Worm (Caenorhabditis elegans): ENCODE data around the gene K07C11.8.

Gene K07C11.8

DNA sequence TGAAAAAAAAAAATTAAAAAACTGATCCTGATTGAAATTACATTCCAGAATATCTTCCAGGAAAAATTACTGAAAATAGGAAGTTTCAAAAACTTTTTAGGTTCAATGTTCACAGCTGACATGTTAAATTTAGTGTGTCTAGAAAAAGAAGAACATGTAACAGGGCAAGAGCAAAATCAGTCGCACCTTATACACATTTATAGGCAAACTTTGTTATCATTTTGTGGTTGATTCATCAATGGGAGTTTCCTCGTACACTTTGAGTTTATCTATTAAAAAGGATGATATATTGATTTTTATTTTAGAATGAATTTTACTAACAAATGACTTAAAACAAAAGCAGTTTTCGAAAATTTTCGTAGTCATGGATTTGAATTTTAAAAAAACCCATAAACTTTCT lies 25.5 kb upstream of the K07C11.8 start:
- TF ChIP-seq W03F9.2 (tag; optimal IDR thresholded peaks at IDR 0.05) = no peak
- no peak for TF ChIP-seq dao-5 (tag; optimal IDR thresholded peaks at IDR 0.05)
- no peak for TF ChIP-seq him-1 (tag; optimal IDR thresholded peaks at IDR 0.05)

DNA sequence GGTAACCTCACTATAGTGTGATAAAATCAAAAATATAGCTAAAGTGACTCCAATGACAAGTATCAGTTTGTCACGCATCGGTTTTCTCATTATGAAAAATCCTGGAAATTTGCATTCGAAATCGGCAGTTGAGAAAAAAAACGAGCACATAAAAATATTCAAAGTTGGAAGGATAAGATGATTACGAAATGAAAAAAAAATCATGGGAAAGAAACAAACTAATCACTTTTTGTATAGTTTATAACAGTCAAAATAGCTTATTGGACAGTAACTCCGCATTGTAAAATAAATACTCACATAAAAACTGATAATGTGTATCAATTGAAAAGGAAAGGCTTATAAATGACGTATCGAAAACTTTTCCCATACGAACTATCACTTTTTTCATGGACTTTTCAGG lies 25.1 kb upstream of the K07C11.8 start, which contains the start of gene C16D9.4:
Gene C16D9.4 (minus strand): TSS at position 101 of the 400 bp plus-strand sequence.
- TF ChIP-seq him-1 (tag; optimal IDR thresholded peaks at IDR 0.05) = no peak
- no peak for TF ChIP-seq dao-5 (tag; optimal IDR thresholded peaks at IDR 0.05)
- TF ChIP-seq W03F9.2 (tag; optimal IDR thresholded peaks at IDR 0.05) = no peak

- TF ChIP-seq him-1 (tag; optimal IDR thresholded peaks at IDR 0.05) (no peak), dao-5 (tag; optimal IDR thresholded peaks at IDR 0.05) (no peak), W03F9.2 (tag; optimal IDR thresholded peaks at IDR 0.05) (no peak)
These were observed 22.2 kb upstream of the K07C11.8 start, which contains the start of gene C16D9.3 for ce11 chrV:8239928-8240327. C16D9.3 (minus strand) TSS chrV:8240028.

DNA sequence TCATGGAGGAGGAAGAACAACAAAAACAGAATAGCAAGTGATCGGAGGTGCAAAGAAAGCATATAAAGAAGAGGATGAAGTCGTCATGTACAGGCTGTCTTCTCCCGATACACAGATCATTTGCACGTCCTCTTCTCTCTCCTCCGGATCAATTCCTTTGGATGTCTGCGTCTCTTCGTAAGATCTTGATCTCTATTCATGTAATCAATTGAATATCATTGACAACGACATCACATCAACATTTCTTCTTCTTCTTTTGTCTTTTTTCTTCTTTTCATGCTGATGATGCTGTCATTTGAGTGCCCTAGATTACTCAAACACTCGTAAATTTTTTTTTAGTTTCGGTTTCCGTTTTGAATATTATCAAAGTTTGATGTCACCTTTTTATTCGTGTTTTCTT lies 20.6 kb upstream of the K07C11.8 start, which contains the start of gene rol-3:
Gene rol-3 (minus strand): TSS at position 120 of the 400 bp plus-strand sequence.
- no peak for TF ChIP-seq dao-5 (tag; optimal IDR thresholded peaks at IDR 0.05)
- no peak for TF ChIP-seq him-1 (tag; optimal IDR thresholded peaks at IDR 0.05)
- TF ChIP-seq W03F9.2 (tag; optimal IDR thresholded peaks at IDR 0.05) = no peak

ce11 chrV:8235331-8235730 lies 17.6 kb upstream of the K07C11.8 start:
- no peak for TF ChIP-seq dao-5 (tag; optimal IDR thresholded peaks at IDR 0.05)
- TF ChIP-seq W03F9.2 (tag; optimal IDR thresholded peaks at IDR 0.05) = no peak
- TF ChIP-seq him-1 (tag; optimal IDR thresholded peaks at IDR 0.05) = no peak

DNA sequence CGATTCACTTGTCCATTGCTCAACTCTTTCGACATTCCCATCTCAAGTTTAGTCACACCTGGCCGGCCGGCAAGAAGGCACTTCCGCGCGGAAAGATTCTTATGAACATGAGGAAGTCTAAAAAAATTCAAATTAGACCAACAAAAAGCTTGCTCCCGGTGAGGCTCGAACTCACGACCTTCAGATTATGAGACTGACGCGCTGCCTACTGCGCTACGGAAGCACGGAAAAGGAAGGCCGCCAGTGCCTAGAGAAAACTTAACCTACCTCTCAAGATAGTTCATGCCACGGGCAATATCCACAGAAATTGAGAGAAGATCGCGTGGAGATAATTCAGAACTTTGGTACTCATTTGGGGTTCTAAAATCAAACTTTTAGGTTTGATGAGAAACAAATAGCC lies 12.4 kb upstream of the K07C11.8 start:
- TF ChIP-seq W03F9.2 (tag; optimal IDR thresholded peaks at IDR 0.05) (no peak), him-1 (tag; optimal IDR thresholded peaks at IDR 0.05) (no peak), dao-5 (tag; optimal IDR thresholded peaks at IDR 0.05) (no peak)

DNA sequence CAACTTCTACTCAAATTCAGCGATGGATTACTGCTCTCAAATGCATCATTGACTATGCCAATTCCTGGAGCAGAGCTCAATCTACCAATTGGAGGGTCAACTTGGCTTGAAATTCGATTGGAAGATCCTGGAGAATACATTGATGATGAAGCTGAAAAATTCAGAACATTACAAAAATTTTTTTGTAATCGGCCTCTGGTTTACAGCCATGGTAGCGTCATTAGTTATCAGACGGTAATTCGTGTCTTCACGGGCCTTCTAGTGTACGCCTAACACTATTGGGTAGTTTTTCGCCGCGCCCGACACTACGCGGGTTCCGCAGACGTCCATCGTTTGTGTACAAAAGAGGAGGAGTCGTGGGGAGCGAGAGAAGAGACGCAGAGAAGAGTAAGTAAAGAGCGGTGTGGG lies 11.0 kb upstream of the K07C11.8 start:
- TF ChIP-seq dao-5 (tag; optimal IDR thresholded peaks at IDR 0.05) (no peak), him-1 (tag; optimal IDR thresholded peaks at IDR 0.05) (peak; percentile 24), W03F9.2 (tag; optimal IDR thresholded peaks at IDR 0.05) (peak; percentile 82)

DNA sequence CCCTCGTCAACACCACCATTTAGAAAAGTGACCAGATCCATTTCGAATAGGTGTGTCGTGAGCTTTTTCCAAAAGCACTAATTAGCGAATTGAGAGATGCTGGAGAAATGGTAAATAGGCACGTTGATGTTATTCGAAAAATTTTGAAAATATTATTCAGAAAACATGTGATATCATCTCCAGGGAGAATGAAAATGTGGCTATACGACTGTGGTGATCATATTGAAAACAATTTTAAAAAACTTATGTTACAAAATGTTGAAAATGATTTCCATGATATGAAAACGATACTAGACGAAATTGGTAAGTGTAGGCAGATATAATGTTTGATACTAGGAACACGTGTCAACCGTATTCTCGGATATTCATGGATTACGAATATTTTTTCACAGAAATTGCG lies 9.1 kb upstream of the K07C11.8 start, which contains the start of gene K07C11.10:
Gene K07C11.10 (minus strand): TSS at position 101 of the 400 bp plus-strand sequence.
- TF ChIP-seq him-1 (tag; optimal IDR thresholded peaks at IDR 0.05) = no peak
- no peak for TF ChIP-seq dao-5 (tag; optimal IDR thresholded peaks at IDR 0.05)
- no peak for TF ChIP-seq W03F9.2 (tag; optimal IDR thresholded peaks at IDR 0.05)

ce11 chrV:8224634-8225033 lies 7.0 kb upstream of the K07C11.8 start, which contains the start of gene pax-1:
pax-1 (plus strand) TSS chrV:8224934.
- no peak for TF ChIP-seq him-1 (tag; optimal IDR thresholded peaks at IDR 0.05)
- no peak for TF ChIP-seq W03F9.2 (tag; optimal IDR thresholded peaks at IDR 0.05)
- TF ChIP-seq dao-5 (tag; optimal IDR thresholded peaks at IDR 0.05) = no peak

ce11 chrV:8223417-8223816 lies 5.7 kb upstream of the K07C11.8 start:
- TF ChIP-seq W03F9.2 (tag; optimal IDR thresholded peaks at IDR 0.05) (no peak), him-1 (tag; optimal IDR thresholded peaks at IDR 0.05) (no peak), dao-5 (tag; optimal IDR thresholded peaks at IDR 0.05) (no peak)

DNA sequence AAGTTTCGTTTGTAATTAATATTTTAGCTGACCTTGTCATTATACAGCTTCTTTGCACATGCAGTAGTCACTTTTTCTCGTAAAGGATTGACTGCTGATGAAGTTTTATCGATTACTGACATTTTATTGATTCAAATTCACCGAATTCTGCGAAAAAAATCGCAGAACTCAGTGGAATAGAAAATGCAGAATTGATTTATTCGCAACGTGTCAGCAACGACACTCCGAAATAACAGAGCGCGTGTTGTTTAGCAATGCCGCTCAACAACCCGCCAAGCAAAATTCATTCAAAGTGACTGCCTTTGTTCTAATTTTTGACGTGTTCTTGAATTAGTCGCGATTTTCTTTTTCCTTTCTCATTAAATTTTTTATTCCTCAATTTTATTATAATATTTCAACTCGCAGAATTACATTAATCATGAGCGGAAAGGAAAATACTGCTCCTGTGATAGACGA lies 3.4 kb upstream of the K07C11.8 start, which contains the start of the genes cogc-6 and air-1:
Gene cogc-6 (minus strand): TSS at position 234 of the 456 bp plus-strand sequence.
Gene air-1 (plus strand): TSS at position 406 of the 456 bp plus-strand sequence.
- TF ChIP-seq W03F9.2 (tag; optimal IDR thresholded peaks at IDR 0.05) (no peak), him-1 (tag; optimal IDR thresholded peaks at IDR 0.05) (no peak), dao-5 (tag; optimal IDR thresholded peaks at IDR 0.05) (no peak)

DNA sequence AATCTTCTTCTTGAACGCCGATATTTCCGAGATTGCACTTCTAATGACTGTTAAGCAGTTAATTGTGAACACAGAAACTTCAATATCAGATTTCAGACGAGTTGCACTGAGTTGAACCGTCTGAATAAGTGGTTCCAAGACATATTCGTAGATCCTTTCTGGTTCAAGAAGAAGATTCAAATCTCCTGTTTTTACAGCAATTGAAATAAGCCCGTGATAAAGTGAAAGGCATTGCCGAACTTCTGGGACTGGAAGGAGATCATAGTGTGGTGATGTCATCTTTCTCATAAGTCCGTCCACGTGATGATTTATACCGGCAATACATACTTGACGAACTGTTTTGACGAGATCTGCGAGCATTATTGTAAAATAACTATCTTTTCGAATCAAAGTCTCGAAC lies 1.9 kb upstream of the K07C11.8 start:
- TF ChIP-seq him-1 (tag; optimal IDR thresholded peaks at IDR 0.05) (no peak), W03F9.2 (tag; optimal IDR thresholded peaks at IDR 0.05) (no peak), dao-5 (tag; optimal IDR thresholded peaks at IDR 0.05) (no peak)

DNA sequence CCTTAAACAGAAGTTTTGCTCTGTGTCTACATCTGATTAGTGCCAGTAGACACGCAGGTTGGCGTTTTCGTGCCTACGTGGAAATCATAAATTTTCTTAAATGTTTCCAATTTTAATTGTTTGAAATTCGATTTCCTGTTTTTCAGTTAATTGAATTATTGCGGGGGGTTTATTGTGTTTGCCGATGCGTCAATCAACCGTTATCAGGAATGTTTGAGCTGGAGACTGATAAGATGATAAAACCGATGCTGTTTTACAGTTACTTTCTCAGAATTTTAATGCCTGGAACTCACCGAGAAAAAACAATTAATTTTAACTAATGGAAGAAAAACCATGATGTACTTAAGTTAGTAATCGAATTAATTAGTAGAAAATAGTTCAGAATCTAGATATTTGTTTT lies 566 bp downstream of the K07C11.8 start:
- TF ChIP-seq him-1 (tag; optimal IDR thresholded peaks at IDR 0.05) (no peak), W03F9.2 (tag; optimal IDR thresholded peaks at IDR 0.05) (no peak), dao-5 (tag; optimal IDR thresholded peaks at IDR 0.05) (no peak)

ce11 chrV:8215158-8215557 lies 2.5 kb downstream of the K07C11.8 start:
- TF ChIP-seq W03F9.2 (tag; optimal IDR thresholded peaks at IDR 0.05) = no peak
- no peak for TF ChIP-seq dao-5 (tag; optimal IDR thresholded peaks at IDR 0.05)
- TF ChIP-seq him-1 (tag; optimal IDR thresholded peaks at IDR 0.05) = no peak

DNA sequence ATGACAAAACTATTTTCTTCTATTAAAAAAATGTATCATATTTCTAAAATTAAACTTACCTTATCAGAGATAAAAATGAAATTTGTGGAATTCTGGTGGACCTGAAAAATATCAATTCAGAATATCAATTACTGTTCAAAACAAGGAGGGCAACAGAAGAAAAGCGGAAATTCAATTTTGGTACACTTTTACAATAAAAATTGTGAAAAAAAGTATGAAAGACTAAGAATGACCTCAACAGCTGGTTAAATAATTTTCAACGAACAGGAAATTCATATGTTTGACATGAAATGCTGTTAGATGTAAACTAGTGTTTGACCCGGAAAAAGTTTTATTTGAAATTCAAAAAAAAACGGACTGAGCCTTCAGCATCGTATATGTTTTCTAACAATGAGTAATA lies 3.8 kb downstream of the K07C11.8 start, which contains the start of gene K07C11.7:
Gene K07C11.7 (minus strand): TSS at position 101 of the 400 bp plus-strand sequence.
- TF ChIP-seq dao-5 (tag; optimal IDR thresholded peaks at IDR 0.05) = no peak
- TF ChIP-seq him-1 (tag; optimal IDR thresholded peaks at IDR 0.05) = no peak

Data from whole organism, L4/young adult.